Worm (Caenorhabditis elegans) whole organism, young adult: Measurements from ENCODE around the gene T26H8.4.

ENCODE experiments used
- B0019.2 ChIP-seq: fragments of 200-800 bp; sonication (Bioruptor generic); conservative IDR thresholded peaks from 2 replicates; pipeline ENCODE4 v1.3.6; 2022; ENCODE audit warnings: missing genetic modification reagents, missing genetic modification characterization, missing compliant biosample characterization
- F23B12.7 ChIP-seq: sonication (generic microtip); optimal IDR thresholded peaks from 2 replicates; lab custom pipeline; 2017; ENCODE audit warnings: missing genetic modification characterization, mild to moderate bottlenecking, missing compliant biosample characterization, antibody characterized with exemption, moderate library complexity; ENCODE audit not compliant: insufficient read depth
- Y67H2A.10 ChIP-seq: fragments of 200-800 bp; sonication (Bioruptor generic); conservative IDR thresholded peaks from 2 replicates; pipeline ENCODE4 v1.3.6; 2022; ENCODE audit warnings: missing genetic modification reagents, missing genetic modification characterization, missing compliant biosample characterization
- akir-1 ChIP-seq: fragments of 200-800 bp; sonication (Bioruptor generic); optimal IDR thresholded peaks from 2 replicates; lab custom pipeline; 2018; ENCODE audit warnings: mild to moderate bottlenecking, missing genetic modification characterization, moderate library complexity, missing compliant biosample characterization
- ama-1 ChIP-seq, 3 experiments: fragments of 150-350 bp in 1 of 3; sonication (generic microtip) in 2 of 3; optimal IDR thresholded peaks; 2 replicates each; lab custom pipeline; 2014 to 2018; ENCODE audit warnings: missing biosample characterization in 2 of 3, missing genetic modification characterization in 2 of 3, missing genetic modification reagents in 2 of 3
- aptf-3 ChIP-seq: fragments of 200-800 bp; sonication (Bioruptor generic); IDR thresholded peaks from 2 replicates; pipeline ENCODE4 v1.3.6; 2022; ENCODE audit warnings: missing genetic modification characterization, missing compliant biosample characterization
- attf-5 ChIP-seq: fragments of 200-800 bp; sonication (Bioruptor generic); optimal IDR thresholded peaks from 2 replicates; lab custom pipeline; 2018; ENCODE audit warnings: mild to moderate bottlenecking, missing genetic modification characterization, missing compliant biosample characterization
- cebp-1 ChIP-seq, 2 experiments: fragments of 200-800 bp in 1 of 2; sonication (Bioruptor generic) in 1 of 2; sonication (generic microtip) in 1 of 2; IDR thresholded peaks in 1 of 2; optimal IDR thresholded peaks in 1 of 2; 2 replicates each; pipeline versions ENCODE4 v1.3.6 to Lab custom; 2017 to 2022; ENCODE audit warnings: missing compliant biosample characterization in 2 of 2, missing genetic modification characterization in 2 of 2, mild to moderate bottlenecking in 1 of 2, missing genetic modification reagents in 1 of 2, moderate library complexity in 1 of 2
- dpff-1 ChIP-seq: sonication (generic microtip); optimal IDR thresholded peaks from 2 replicates; lab custom pipeline; 2017; ENCODE audit warnings: mild to moderate bottlenecking, missing genetic modification characterization, missing compliant biosample characterization
- pha-4 ChIP-seq: fragments of 150-350 bp; sonication (generic microtip); optimal IDR thresholded peaks from 2 replicates; lab custom pipeline; 2014; ENCODE audit warnings: missing biosample characterization, missing genetic modification reagents, missing genetic modification characterization
- rec-8 ChIP-seq, 2 experiments: sonication (generic microtip); optimal IDR thresholded peaks; 2 replicates each; lab custom pipeline; 2016; ENCODE audit warnings: mild to moderate bottlenecking in 2 of 2, missing genetic modification characterization in 2 of 2, missing genetic modification reagents in 2 of 2, missing genotype in 2 of 2, missing biosample characterization in 1 of 2, missing compliant biosample characterization in 1 of 2, moderate library complexity in 1 of 2
- unc-130 ChIP-seq: sonication (generic microtip); optimal IDR thresholded peaks from 2 replicates; lab custom pipeline; 2016; ENCODE audit warnings: missing genetic modification reagents, missing genetic modification characterization, missing compliant biosample characterization
- unc-62 ChIP-seq: fragments of 150-350 bp; optimal IDR thresholded peaks from 2 replicates; lab custom pipeline; 2014; ENCODE audit warnings: missing biosample characterization, missing genetic modification reagents, missing genetic modification characterization
- ztf-25 ChIP-seq: fragments of 200-800 bp; sonication (Bioruptor generic); IDR thresholded peaks from 2 replicates; pipeline ENCODE4 v1.3.6; 2022; ENCODE audit warnings: missing genetic modification reagents, missing genetic modification characterization, missing compliant biosample characterization

DNA sequence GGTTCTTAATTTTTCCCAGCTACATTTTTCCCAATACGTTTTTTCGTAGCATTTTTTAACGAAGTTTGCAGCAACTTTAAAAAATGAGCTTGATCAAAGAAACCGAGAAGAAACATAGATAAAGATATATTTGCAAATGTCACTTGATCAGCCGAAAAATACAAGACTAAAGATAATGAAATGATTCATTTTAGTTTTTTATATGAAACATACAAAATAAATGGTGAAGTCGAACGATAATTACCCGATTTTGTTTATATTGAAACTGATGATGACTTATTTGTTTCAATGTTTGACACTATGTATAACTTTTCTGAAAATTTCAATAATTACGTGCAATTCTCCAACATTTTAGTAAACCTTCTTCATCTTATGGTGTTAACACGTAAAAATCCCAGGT is 38.3 kb downstream of the T26H8.4 start, which contains the start of gene srw-22:
- TF ChIP-seq ama-1 (optimal IDR thresholded peaks at IDR 0.05; lab: Kevin White, UChicago) (no peak), ama-1 (GFP tag; optimal IDR thresholded peaks at IDR 0.05; lab: Kevin White, UChicago) (no peak), attf-5 (GFP tag; lab: Kevin White, UChicago) (no peak), akir-1 (GFP tag; lab: Kevin White, UChicago) (no peak), rec-8 (tag; optimal IDR thresholded peaks at IDR 0.05; lab: Kevin White, UChicago) (no peak), F23B12.7 (tag; lab: Kevin White, UChicago) (no peak), unc-130 (GFP tag; lab: Kevin White, UChicago) (no peak), unc-62 (GFP tag; lab: Kevin White, UChicago) (no peak), cebp-1 (GFP tag; IDR thresholded peaks at IDR 0.05; lab: Robert Waterston, UW) (no peak), cebp-1 (tag; optimal IDR thresholded peaks at IDR 0.05; lab: Kevin White, UChicago) (no peak), ztf-25 (no peak), pha-4 (tag; lab: Kevin White, UChicago) (no peak), B0019.2 (GFP tag; lab: Robert Waterston, UW) (no peak), aptf-3 (GFP tag; lab: Robert Waterston, UW) (no peak), dpff-1 (tag; lab: Kevin White, UChicago) (no peak), Y67H2A.10 (no peak)
